Fruit fly (Drosophila melanogaster): ENCODE measurements around the gene Acp29AB.

- TF ChIP-seq Pif1B (GFP tag; optimal IDR thresholded peaks at IDR 0.05) (no peak), rn (GFP tag; IDR thresholded peaks at IDR 0.05) (no peak), CG10348 (GFP tag; IDR thresholded peaks at IDR 0.05) (no peak), CG32121 (GFP tag; IDR thresholded peaks at IDR 0.05) (no peak), Pif1A (GFP tag; optimal IDR thresholded peaks at IDR 0.05) (no peak), CG8159 (tag; optimal IDR thresholded peaks at IDR 0.05) (no peak), D1 (tag; optimal IDR thresholded peaks at IDR 0.05) (no peak), CG15710 (tag; optimal IDR thresholded peaks at IDR 0.05) (no peak), CG34367 (tag; optimal IDR thresholded peaks at IDR 0.05) (no peak), Ets98B (GFP tag; IDR thresholded peaks at IDR 0.05) (no peak), CG14655 (GFP tag; optimal IDR thresholded peaks at IDR 0.05) (no peak)
Observed at dm6 chr2L:8372248-8372647, 20.8 kb downstream of the Acp29AB start.

All from whole organism, pupa.